Fruit fly (Drosophila melanogaster): ENCODE measurements around the gene chrb.

chrb gene

dm6 chr3L:11515349-11516079 lies 28.2 kb downstream of the chrb start (continued):
- TF ChIP-seq CG6163 (GFP tag; IDR thresholded peaks at IDR 0.05) (0 out of 3 replicates have a peak, but pooled peaks have one; percentile 13), Eip78C (GFP tag) (peak; percentile 50)

dm6 chr3L:11516229-11516628 lies 28.9 kb downstream of the chrb start:
- TF ChIP-seq CG8119 (GFP tag; IDR thresholded peaks at IDR 0.05): no peak
- no peak for TF ChIP-seq Lpt (GFP tag; optimal IDR thresholded peaks at IDR 0.05)
- TF ChIP-seq dac (GFP tag; optimal IDR thresholded peaks at IDR 0.05): no peak
- TF ChIP-seq Hr4 (GFP tag; optimal IDR thresholded peaks at IDR 0.05): no peak
- no peak for TF ChIP-seq CG4318 (GFP tag; optimal IDR thresholded peaks at IDR 0.05)
- no peak for TF ChIP-seq CG11762 (GFP tag; optimal IDR thresholded peaks at IDR 0.05; ENCODE audit: insufficient read depth)
- TF ChIP-seq CG10669 (GFP tag; optimal IDR thresholded peaks at IDR 0.05): no peak

- TF ChIP-seq CG8632 (GFP tag; optimal IDR thresholded peaks at IDR 0.05) (no peak), CG34406 (GFP tag; optimal IDR thresholded peaks at IDR 0.05) (no peak), fd59A (GFP tag; optimal IDR thresholded peaks at IDR 0.05) (no peak), ss (GFP tag; optimal IDR thresholded peaks at IDR 0.05) (no peak), CG6808 (GFP tag; optimal IDR thresholded peaks at IDR 0.05) (no peak), Ets96B (tag; optimal IDR thresholded peaks at IDR 0.05) (no peak), CG10669 (GFP tag; optimal IDR thresholded peaks at IDR 0.05) (no peak), OdsH (GFP tag; optimal IDR thresholded peaks at IDR 0.05) (no peak), CG6276 (GFP tag; optimal IDR thresholded peaks at IDR 0.05) (no peak), Sox102F (GFP tag; optimal IDR thresholded peaks at IDR 0.05) (no peak), CG6792 (GFP tag; optimal IDR thresholded peaks at IDR 0.05) (no peak), salr (GFP tag; optimal IDR thresholded peaks at IDR 0.05) (no peak), Blimp-1 (GFP tag; optimal IDR thresholded peaks at IDR 0.05) (no peak), achi (GFP tag; optimal IDR thresholded peaks at IDR 0.05) (no peak), CG7368 (GFP tag; optimal IDR thresholded peaks at IDR 0.05) (no peak), cyc (GFP tag; optimal IDR thresholded peaks at IDR 0.05) (no peak), CG9139 (GFP tag; optimal IDR thresholded peaks at IDR 0.05) (no peak), Eip75B (GFP tag; optimal IDR thresholded peaks at IDR 0.05) (no peak), CG3919 (GFP tag; optimal IDR thresholded peaks at IDR 0.05) (no peak), CG11762 (GFP tag; optimal IDR thresholded peaks at IDR 0.05; ENCODE audit: insufficient read depth) (no peak)
Observed at dm6 chr3L:11522613-11523012, 35.3 kb downstream of the chrb start, which contains the start of the genes CG11714 and Fuca. CG11714 (minus strand) TSS chr3L:11522713. Fuca (minus strand) TSS chr3L:11522713.

dm6 chr3L:11523286-11523685 lies 35.9 kb downstream of the chrb start:
- TF ChIP-seq Lpt (GFP tag; optimal IDR thresholded peaks at IDR 0.05) (no peak), Eip78C (GFP tag) (peak; percentile 8)

dm6 chr3L:11525765-11526164 lies 38.4 kb downstream of the chrb start:
- TF ChIP-seq svp (GFP tag) (peak; percentile 96), CG6808 (GFP tag; optimal IDR thresholded peaks at IDR 0.05) (no peak), Eip78C (GFP tag) (peak; percentile 20), CG6854 (GFP tag; optimal IDR thresholded peaks at IDR 0.05) (peak; percentile 19), CG11294 (GFP tag; IDR thresholded peaks at IDR 0.05) (no peak), vri (GFP tag; optimal IDR thresholded peaks at IDR 0.05) (peak; percentile 78), Hr39 (GFP tag; optimal IDR thresholded peaks at IDR 0.05) (no peak), fkh (GFP tag; optimal IDR thresholded peaks at IDR 0.05) (peak; percentile 30), esn (GFP tag; optimal IDR thresholded peaks at IDR 0.05) (peak; percentile 29), Met (GFP tag; optimal IDR thresholded peaks at IDR 0.05) (peak; percentile 3), Sox102F (GFP tag; optimal IDR thresholded peaks at IDR 0.05) (no peak), CG16779 (tag; optimal IDR thresholded peaks at IDR 0.05) (no peak)
